In the genomic region with DNA sequence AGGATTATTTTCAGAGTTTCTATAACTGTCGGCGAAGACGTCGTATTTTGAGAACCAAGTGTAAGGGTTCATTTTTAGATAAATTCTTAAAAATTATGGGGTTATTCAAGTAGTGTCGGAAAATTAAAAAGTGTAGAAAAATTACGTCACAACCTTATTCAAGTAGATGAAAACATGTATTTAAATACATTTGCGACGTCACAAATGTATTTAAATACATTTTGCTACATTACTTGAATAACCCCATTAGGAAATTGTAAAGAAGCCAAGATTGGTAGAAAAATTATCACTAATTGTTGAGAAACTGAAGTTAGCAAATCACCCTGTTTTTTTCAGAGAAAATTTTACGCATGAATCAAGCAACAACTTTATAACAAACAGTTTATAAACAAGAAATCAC, we compare ENCODE assay signal across 1 worm cellular context.
TF ChIP-seq lines count a peak whose summit lies in the region.

No protein-coding gene starts in this region.

TF ChIP-seq in whole organism, young adult, 124 proteins besides CTCF, POLR2A, EP300 and RAD21 (continued from another document):
- TF ChIP-seq hsf-1 (GFP tag; IDR thresholded peaks at IDR 0.05; lab: Robert Waterston, UW) = peak; percentile 74
- TF ChIP-seq let-607 (tag; optimal IDR thresholded peaks at IDR 0.05; lab: Kevin White, UChicago) = no peak
- no peak for TF ChIP-seq lin-35 (GFP tag; optimal IDR thresholded peaks at IDR 0.05; lab: Kevin White, UChicago)
- TF ChIP-seq snpc-4 (GFP tag; optimal IDR thresholded peaks at IDR 0.05; lab: Kevin White, UChicago) = no peak
- peak in 2 of 4 experiments; percentile 8 to 29 for TF ChIP-seq snpc-4 (tag; optimal IDR thresholded peaks at IDR 0.05; lab: Kevin White, UChicago)
- peak; percentile 31; the same call in 1 of the 2 replicates for TF ChIP-seq C17E4.6 (GFP tag; IDR thresholded peaks at IDR 0.05; lab: Robert Waterston, UW)
- no peak for TF ChIP-seq gei-17 (GFP tag; optimal IDR thresholded peaks at IDR 0.05; lab: Kevin White, UChicago)
- no peak for TF ChIP-seq F37B4.10 (GFP tag; IDR thresholded peaks at IDR 0.05; lab: Robert Waterston, UW)
- no peak for TF ChIP-seq efl-1 (GFP tag; optimal IDR thresholded peaks at IDR 0.05; lab: Kevin White, UChicago)
- TF ChIP-seq lsy-27 (tag; optimal IDR thresholded peaks at IDR 0.05; lab: Kevin White, UChicago; ENCODE audit: borderline replicate concordance, insufficient read depth) = no peak
- TF ChIP-seq nhr-27 (tag; optimal IDR thresholded peaks at IDR 0.05; lab: Kevin White, UChicago) = no peak
- peak; percentile 67 for TF ChIP-seq F49E8.2 (tag; optimal IDR thresholded peaks at IDR 0.05; lab: Kevin White, UChicago; ENCODE audit: insufficient read depth)
- peak; percentile 4 for TF ChIP-seq snpc-3.4 (tag; optimal IDR thresholded peaks at IDR 0.05; lab: Kevin White, UChicago)
